Worm (Caenorhabditis elegans) whole organism, L3 larva: Measurements from ENCODE around the gene E02H1.6.

ENCODE experiments used
- ama-1 ChIP-seq: fragments of 150-350 bp; optimal IDR thresholded peaks from 2 replicates; lab custom pipeline; 2018
- ceh-16 ChIP-seq: sonication (generic microtip); optimal IDR thresholded peaks from 2 replicates; lab custom pipeline; 2017; ENCODE audit warnings: missing biosample characterization, missing genetic modification characterization
- ceh-9 ChIP-seq: sonication (generic microtip); optimal IDR thresholded peaks from 2 replicates; lab custom pipeline; 2018; ENCODE audit warnings: missing biosample characterization, missing genetic modification characterization
- daf-12 ChIP-seq: fragments of 150-350 bp; optimal IDR thresholded peaks from 2 replicates; lab custom pipeline; 2014; ENCODE audit warnings: missing biosample characterization, missing genetic modification reagents, missing genetic modification characterization
- egl-5 ChIP-seq: fragments of 150-350 bp; optimal IDR thresholded peaks from 2 replicates; lab custom pipeline; 2017; ENCODE audit warnings: missing biosample characterization, missing genetic modification reagents, missing genetic modification characterization, inconsistent platforms
- elt-1 ChIP-seq: fragments of 150-350 bp; optimal IDR thresholded peaks from 2 replicates; lab custom pipeline; 2014; ENCODE audit warnings: missing biosample characterization, missing genetic modification characterization
- elt-2 ChIP-seq: sonication (generic microtip); optimal IDR thresholded peaks from 2 replicates; lab custom pipeline; 2016; ENCODE audit warnings: missing genetic modification reagents, mild to moderate bottlenecking, missing genetic modification characterization, missing compliant biosample characterization
- elt-3 ChIP-seq, 3 experiments: fragments of 150-350 bp in 1 of 3; sonication (generic microtip) in 2 of 3; optimal IDR thresholded peaks; 2 replicates in 2 of 3; 4 replicates in 1 of 3; lab custom pipeline; 2014 to 2017; ENCODE audit warnings: missing biosample characterization in 3 of 3, missing genetic modification characterization in 3 of 3
- eor-1 ChIP-seq, 2 experiments: fragments of 150-350 bp; optimal IDR thresholded peaks; 2 replicates each; lab custom pipeline; 2014 to 2018; ENCODE audit warnings: missing biosample characterization in 2 of 2, missing genetic modification characterization in 2 of 2
- fkh-10 ChIP-seq: sonication (generic microtip); optimal IDR thresholded peaks from 2 replicates; lab custom pipeline; 2017; ENCODE audit warnings: missing biosample characterization, missing genetic modification reagents, missing genetic modification characterization
- fkh-2 ChIP-seq: fragments of 150-350 bp; optimal IDR thresholded peaks from 2 replicates; lab custom pipeline; 2014; ENCODE audit warnings: missing biosample characterization, missing genetic modification reagents, missing genetic modification characterization
- hmg-11 ChIP-seq: sonication (generic microtip); optimal IDR thresholded peaks from 2 replicates; lab custom pipeline; 2016; ENCODE audit warnings: missing genetic modification characterization, missing compliant biosample characterization
- jun-1 ChIP-seq: fragments of 150-350 bp; optimal IDR thresholded peaks from 2 replicates; lab custom pipeline; 2014; ENCODE audit warnings: missing biosample characterization, missing genetic modification reagents, missing genetic modification characterization
- lin-39 ChIP-seq: fragments of 150-350 bp; optimal IDR thresholded peaks from 2 replicates; lab custom pipeline; 2018; ENCODE audit warnings: missing biosample characterization, missing genetic modification reagents, missing genetic modification characterization
- lsy-12 ChIP-seq: sonication (generic microtip); optimal IDR thresholded peaks from 2 replicates; lab custom pipeline; 2016; ENCODE audit warnings: mild to moderate bottlenecking, missing genetic modification characterization, missing compliant biosample characterization
- nfya-1 ChIP-seq: sonication (generic microtip); optimal IDR thresholded peaks from 2 replicates; lab custom pipeline; 2017; ENCODE audit warnings: missing genetic modification characterization, mild to moderate bottlenecking, missing compliant biosample characterization, antibody characterized with exemption, moderate library complexity; ENCODE audit not compliant: insufficient read depth
- nhr-12 ChIP-seq: fragments of 150-350 bp; optimal IDR thresholded peaks from 2 replicates; lab custom pipeline; 2014; ENCODE audit warnings: missing biosample characterization, missing genetic modification characterization
- nhr-23 ChIP-seq: fragments of 150-350 bp; optimal IDR thresholded peaks from 2 replicates; lab custom pipeline; 2014; ENCODE audit warnings: missing biosample characterization, missing genetic modification reagents, missing genetic modification characterization
- nhr-25 ChIP-seq: sonication (generic microtip); optimal IDR thresholded peaks from 2 replicates; lab custom pipeline; 2017; ENCODE audit warnings: missing biosample characterization, missing genetic modification characterization
- nhr-28 ChIP-seq: fragments of 150-350 bp; optimal IDR thresholded peaks from 2 replicates; lab custom pipeline; 2014; ENCODE audit warnings: missing biosample characterization, missing genetic modification characterization
- nhr-43 ChIP-seq: sonication (generic microtip); optimal IDR thresholded peaks from 2 replicates; lab custom pipeline; 2016; ENCODE audit warnings: mild to moderate bottlenecking, missing genetic modification characterization, missing compliant biosample characterization; ENCODE audit not compliant: poor library complexity, severe bottlenecking
- nhr-76 ChIP-seq: fragments of 150-350 bp; sonication (generic microtip); optimal IDR thresholded peaks from 5 replicates; lab custom pipeline; 2014; ENCODE audit warnings: missing biosample characterization, missing genetic modification characterization
- nhr-77 ChIP-seq: fragments of 150-350 bp; optimal IDR thresholded peaks from 2 replicates; lab custom pipeline; 2014; ENCODE audit warnings: missing biosample characterization, missing genetic modification characterization
- pha-4 ChIP-seq: fragments of 150-350 bp; optimal IDR thresholded peaks from 2 replicates; lab custom pipeline; 2014; ENCODE audit warnings: missing biosample characterization, missing genetic modification reagents, missing genetic modification characterization
- skn-1 ChIP-seq: fragments of 150-350 bp; optimal IDR thresholded peaks from 2 replicates; lab custom pipeline; 2014; ENCODE audit warnings: missing biosample characterization, missing genetic modification characterization
- snpc-4 ChIP-seq: fragments of 150-350 bp; optimal IDR thresholded peaks from 2 replicates; lab custom pipeline; 2014; ENCODE audit warnings: missing biosample characterization, missing genetic modification characterization
- tbx-2 ChIP-seq: sonication (generic microtip); optimal IDR thresholded peaks from 2 replicates; lab custom pipeline; 2016; ENCODE audit warnings: mild to moderate bottlenecking, missing genetic modification characterization, missing compliant biosample characterization
- unc-39 ChIP-seq: sonication (generic microtip); optimal IDR thresholded peaks from 4 replicates; lab custom pipeline; 2017; ENCODE audit warnings: missing biosample characterization, missing genetic modification characterization
- unc-62 ChIP-seq: fragments of 150-350 bp; sonication (generic microtip); optimal IDR thresholded peaks from 4 replicates; lab custom pipeline; 2014; ENCODE audit warnings: missing biosample characterization, missing genetic modification reagents, missing genetic modification characterization
- zag-1 ChIP-seq: fragments of 150-350 bp; optimal IDR thresholded peaks from 2 replicates; lab custom pipeline; 2014; ENCODE audit warnings: missing biosample characterization, missing genetic modification characterization
- ztf-11 ChIP-seq: fragments of 150-350 bp; optimal IDR thresholded peaks from 2 replicates; lab custom pipeline; 2014; ENCODE audit warnings: missing biosample characterization, missing genetic modification characterization

The E02H1.6 gene

ce11 chrII:9619402-9619862 lies 22.9 kb downstream of the E02H1.6 start (continued):
- TF ChIP-seq lin-39 (tag; lab: Kevin White, UChicago) (peak; percentile 48), fkh-10 (GFP tag; lab: Kevin White, UChicago) (no peak), snpc-4 (no peak), nhr-25 (peak; percentile 76), nhr-77 (peak; percentile 20), ceh-16 (tag; lab: Kevin White, UChicago) (no peak), skn-1 (tag; lab: Kevin White, UChicago) (no peak), nhr-76 (no peak), nfya-1 (tag; lab: Kevin White, UChicago) (peak; percentile 40), lsy-12 (tag; lab: Kevin White, UChicago) (peak; percentile 4), elt-2 (tag; lab: Kevin White, UChicago) (peak; percentile 75), zag-1 (tag; lab: Kevin White, UChicago) (no peak), eor-1 (tag; optimal IDR thresholded peaks at IDR 0.05; lab: Kevin White, UChicago) (no peak)
- TF ChIP-seq, all 47 proteins: peak for 17

ce11 chrII:9619995-9620535 lies 23.6 kb downstream of the E02H1.6 start:
- TF ChIP-seq nfya-1 (tag; lab: Kevin White, UChicago): peak; percentile 43
- TF ChIP-seq ama-1 (lab: Kevin White, UChicago): peak; percentile 81
- TF ChIP-seq elt-1 (tag; lab: Kevin White, UChicago): no peak
- TF ChIP-seq nhr-77: no peak
- TF ChIP-seq daf-12 (tag; lab: Kevin White, UChicago): no peak
- TF ChIP-seq ceh-16 (tag; lab: Kevin White, UChicago): no peak
- peak; percentile 68 for TF ChIP-seq elt-2 (tag; lab: Kevin White, UChicago)
- no peak for TF ChIP-seq nhr-43 (tag; lab: Kevin White, UChicago)
- peak; percentile 10 for TF ChIP-seq nhr-23 (tag; lab: Kevin White, UChicago)
- TF ChIP-seq elt-3 (tag; optimal IDR thresholded peaks at IDR 0.05; lab: Kevin White, UChicago): peak in 1 of 3 experiments; percentile 43
- no peak for TF ChIP-seq nhr-28

ce11 chrII:9620616-9621015 lies 24.1 kb downstream of the E02H1.6 start:
- TF ChIP-seq nhr-12 (no peak), ama-1 (lab: Kevin White, UChicago) (no peak), nhr-43 (tag; lab: Kevin White, UChicago) (peak; percentile 46), egl-5 (tag; lab: Kevin White, UChicago) (no peak), nhr-23 (tag; lab: Kevin White, UChicago) (peak; percentile 10), jun-1 (tag; lab: Kevin White, UChicago) (no peak), unc-39 (tag; lab: Kevin White, UChicago) (no peak), nhr-25 (peak; percentile 59), nhr-76 (no peak), ztf-11 (tag; lab: Kevin White, UChicago) (no peak), lsy-12 (tag; lab: Kevin White, UChicago) (no peak), daf-12 (tag; lab: Kevin White, UChicago) (no peak), elt-1 (tag; lab: Kevin White, UChicago) (peak; percentile 24), pha-4 (tag; lab: Kevin White, UChicago) (no peak)

ce11 chrII:9621121-9621520 lies 24.6 kb downstream of the E02H1.6 start:
- peak; percentile 60 for TF ChIP-seq pha-4 (tag; lab: Kevin White, UChicago)
- TF ChIP-seq ceh-9 (tag; lab: Kevin White, UChicago): no peak
- TF ChIP-seq hmg-11: peak; percentile 6
- peak; percentile 32 for TF ChIP-seq nfya-1 (tag; lab: Kevin White, UChicago)
- TF ChIP-seq unc-62: peak; percentile 25
- TF ChIP-seq nhr-23 (tag; lab: Kevin White, UChicago): no peak
- peak; percentile 31 for TF ChIP-seq ama-1 (lab: Kevin White, UChicago)
- peak; percentile 52 for TF ChIP-seq lin-39 (tag; lab: Kevin White, UChicago)
- TF ChIP-seq fkh-2 (tag; lab: Kevin White, UChicago): no peak

DNA sequence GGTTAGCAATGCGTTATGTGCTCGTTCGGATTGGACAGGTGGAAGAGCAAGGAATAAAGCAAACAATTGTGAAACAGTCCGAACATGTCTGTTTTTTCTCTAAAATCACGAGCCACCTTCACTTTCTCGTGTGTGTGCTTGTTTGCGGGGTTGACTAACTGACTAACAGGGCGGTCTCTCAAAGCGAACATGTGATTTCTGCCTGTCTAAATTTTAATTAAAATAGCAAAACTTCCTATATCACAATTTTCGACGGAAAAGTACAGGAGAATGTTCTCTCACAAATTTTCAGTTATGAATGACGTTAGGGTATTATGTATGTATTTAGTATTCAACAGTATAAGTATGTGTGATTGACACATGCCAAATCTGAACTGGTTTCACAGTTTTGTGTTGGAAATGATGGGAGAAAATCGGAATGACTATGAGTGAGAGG lies 25.4 kb downstream of the E02H1.6 start:
- TF ChIP-seq tbx-2 (tag; lab: Kevin White, UChicago) (no peak), pha-4 (tag; lab: Kevin White, UChicago) (peak; percentile 91), nhr-12 (no peak), nhr-23 (tag; lab: Kevin White, UChicago) (peak; percentile 8)
